Fruit fly (Drosophila melanogaster) whole organism, adult: ENCODE measurements around the gene Jhbp1.

ENCODE experiments used
- CG11617 ChIP-seq: fragments of 200-800 bp; sonication (Bioruptor generic); optimal IDR thresholded peaks from 2 replicates; lab custom pipeline; 2017; ENCODE audit warnings: mild to moderate bottlenecking, missing biosample characterization, missing genetic modification reagents, missing genetic modification characterization
- CG12768 ChIP-seq: fragments of 200-800 bp; sonication (Bioruptor generic); optimal IDR thresholded peaks from 2 replicates; lab custom pipeline; 2017; ENCODE audit warnings: missing biosample characterization, missing genetic modification characterization, mild to moderate bottlenecking, moderate library complexity, missing genetic modification reagents
- CG14711 ChIP-seq: fragments of 200-800 bp; sonication (Bioruptor generic); optimal IDR thresholded peaks from 2 replicates; lab custom pipeline; 2018; ENCODE audit warnings: missing biosample characterization, mild to moderate bottlenecking, missing genetic modification characterization, moderate library complexity
- CG1620 ChIP-seq: fragments of 200-800 bp; sonication (Bioruptor generic); optimal IDR thresholded peaks from 2 replicates; lab custom pipeline; 2016; ENCODE audit warnings: missing biosample characterization, missing genetic modification characterization
- CG33017 ChIP-seq: fragments of 200-800 bp; sonication (Bioruptor generic); optimal IDR thresholded peaks from 2 replicates; lab custom pipeline; 2018; ENCODE audit warnings: missing biosample characterization, mild to moderate bottlenecking, missing genetic modification characterization, moderate library complexity
- CG5204 ChIP-seq: fragments of 200-800 bp; sonication (Bioruptor generic); optimal IDR thresholded peaks from 2 replicates; lab custom pipeline; 2016; ENCODE audit warnings: missing biosample characterization, missing genetic modification characterization
- CG7045 ChIP-seq: fragments of 200-800 bp; sonication (Bioruptor generic); optimal IDR thresholded peaks from 2 replicates; lab custom pipeline; 2017; ENCODE audit warnings: missing biosample characterization, mild to moderate bottlenecking, missing genetic modification characterization
- CG7101 ChIP-seq: fragments of 200-800 bp; sonication (Bioruptor generic); optimal IDR thresholded peaks from 2 replicates; lab custom pipeline; 2018; ENCODE audit warnings: missing biosample characterization, mild to moderate bottlenecking, missing genetic modification characterization, moderate library complexity
- Clk ChIP-seq: fragments of 200-800 bp; sonication (Bioruptor generic); optimal IDR thresholded peaks from 2 replicates; lab custom pipeline; 2017; ENCODE audit warnings: missing biosample characterization, missing genetic modification characterization
- Crg-1 ChIP-seq: fragments of 200-800 bp; sonication (Bioruptor generic); optimal IDR thresholded peaks from 2 replicates; lab custom pipeline; 2016; ENCODE audit warnings: missing biosample characterization, missing genetic modification characterization
- Hr96 ChIP-seq: fragments of 200-800 bp; sonication (Bioruptor generic); optimal IDR thresholded peaks from 2 replicates; lab custom pipeline; 2016; ENCODE audit warnings: missing biosample characterization, missing genetic modification characterization
- Mnt ChIP-seq: fragments of 200-800 bp; sonication (Bioruptor generic); optimal IDR thresholded peaks from 2 replicates; lab custom pipeline; 2016; ENCODE audit warnings: missing biosample characterization, mild to moderate bottlenecking, missing genetic modification characterization
- bab1 ChIP-seq: fragments of 200-800 bp; sonication (Bioruptor generic); optimal IDR thresholded peaks from 3 replicates; lab custom pipeline; 2019; ENCODE audit warnings: missing biosample characterization, mild to moderate bottlenecking, missing genetic modification characterization, moderate library complexity
- cic ChIP-seq: fragments of 200-800 bp; sonication (Bioruptor generic); optimal IDR thresholded peaks from 2 replicates; lab custom pipeline; 2017; ENCODE audit warnings: missing biosample characterization, mild to moderate bottlenecking, missing genetic modification characterization, moderate library complexity
- cnc ChIP-seq, 2 experiments: fragments of >200 bp; optimal IDR thresholded peaks; 2 replicates each; lab custom pipeline; 2017
- kay ChIP-seq: fragments of 200-800 bp; sonication (Bioruptor generic); peaks from one replicate; lab custom pipeline; 2016; ENCODE audit warnings: missing biosample characterization, missing genetic modification characterization, borderline replicate concordance
- ovo ChIP-seq: fragments of 200-800 bp; sonication (Bioruptor generic); optimal IDR thresholded peaks from 2 replicates; lab custom pipeline; 2016; ENCODE audit warnings: missing biosample characterization, missing genetic modification characterization
- pad ChIP-seq: fragments of 200-800 bp; sonication (Bioruptor generic); optimal IDR thresholded peaks from 3 replicates; lab custom pipeline; 2017; ENCODE audit warnings: missing biosample characterization, missing genetic modification characterization, mild to moderate bottlenecking, moderate library complexity, missing genetic modification reagents
- tj ChIP-seq: fragments of 200-800 bp; sonication (Bioruptor generic); optimal IDR thresholded peaks from 3 replicates; lab custom pipeline; 2017; ENCODE audit warnings: missing biosample characterization, mild to moderate bottlenecking, missing genetic modification characterization, moderate library complexity
- toe ChIP-seq: fragments of 200-800 bp; sonication (Bioruptor generic); optimal IDR thresholded peaks from 2 replicates; lab custom pipeline; 2016; ENCODE audit warnings: missing biosample characterization, missing genetic modification characterization

Gene Jhbp1

dm6 chr3R:4979143-4979728 is 14.0 kb downstream of the Jhbp1 start:
- TF ChIP-seq CG33017 (tag; lab: Kevin White, UChicago) (no peak), pad (GFP tag; lab: Kevin White, UChicago) (no peak), Clk (no peak)

- TF ChIP-seq ovo (GFP tag; lab: Kevin White, UChicago): no peak
- TF ChIP-seq CG7045 (GFP tag; lab: Kevin White, UChicago): no peak
- TF ChIP-seq bab1: no peak
- no peak for TF ChIP-seq CG12768 (GFP tag; lab: Kevin White, UChicago)
- no peak for TF ChIP-seq Mnt (GFP tag; lab: Kevin White, UChicago)
- TF ChIP-seq CG5204 (GFP tag; lab: Kevin White, UChicago): no peak
- TF ChIP-seq pad (GFP tag; lab: Kevin White, UChicago): no peak
- TF ChIP-seq CG11617 (GFP tag; lab: Kevin White, UChicago): no peak
- TF ChIP-seq CG14711 (tag; lab: Kevin White, UChicago): no peak
- no peak for TF ChIP-seq CG1620 (GFP tag; lab: Kevin White, UChicago)
- TF ChIP-seq cic: no peak
- no peak for TF ChIP-seq tj (GFP tag; lab: Kevin White, UChicago)
- no peak for TF ChIP-seq CG7101
- TF ChIP-seq CG33017 (tag; lab: Kevin White, UChicago): no peak
- TF ChIP-seq cnc (optimal IDR thresholded peaks at IDR 0.05; lab: Kevin White, UChicago): no peak
- TF ChIP-seq kay (GFP tag; lab: Kevin White, UChicago): no peak
- no peak for TF ChIP-seq Clk
- no peak for TF ChIP-seq Crg-1 (GFP tag; lab: Kevin White, UChicago)
- TF ChIP-seq Hr96: no peak
- no peak for TF ChIP-seq toe (GFP tag; lab: Kevin White, UChicago)
Observed at dm6 chr3R:4980069-4980797, 15.0 kb downstream of the Jhbp1 start.

- TF ChIP-seq CG12768 (GFP tag; lab: Kevin White, UChicago): no peak
- TF ChIP-seq CG7045 (GFP tag; lab: Kevin White, UChicago): no peak
- peak; percentile 62 for TF ChIP-seq tj (GFP tag; lab: Kevin White, UChicago)
- TF ChIP-seq Crg-1 (GFP tag; lab: Kevin White, UChicago): no peak
- no peak for TF ChIP-seq cnc (optimal IDR thresholded peaks at IDR 0.05; lab: Kevin White, UChicago)
- no peak for TF ChIP-seq CG5204 (GFP tag; lab: Kevin White, UChicago)
- no peak for TF ChIP-seq CG11617 (GFP tag; lab: Kevin White, UChicago)
Observed at dm6 chr3R:4981076-4981593, 15.9 kb downstream of the Jhbp1 start.

dm6 chr3R:4984132-4984531 is 18.9 kb downstream of the Jhbp1 start, which contains the start of gene CG14662:
Gene CG14662 (minus strand): TSS chr3R:4984232.
- TF ChIP-seq kay (GFP tag; lab: Kevin White, UChicago): peak; percentile 49
- TF ChIP-seq cnc (optimal IDR thresholded peaks at IDR 0.05; lab: Kevin White, UChicago): no peak

dm6 chr3R:4984688-4985087 is 19.4 kb downstream of the Jhbp1 start:
- TF ChIP-seq CG5204 (GFP tag; lab: Kevin White, UChicago) (no peak), bab1 (no peak), cic (no peak), CG1620 (GFP tag; lab: Kevin White, UChicago) (no peak), CG12768 (GFP tag; lab: Kevin White, UChicago) (no peak), CG7045 (GFP tag; lab: Kevin White, UChicago) (no peak), ovo (GFP tag; lab: Kevin White, UChicago) (no peak), pad (GFP tag; lab: Kevin White, UChicago) (no peak), CG7101 (no peak), toe (GFP tag; lab: Kevin White, UChicago) (no peak), Crg-1 (GFP tag; lab: Kevin White, UChicago) (no peak), Hr96 (no peak), CG11617 (GFP tag; lab: Kevin White, UChicago) (no peak)

dm6 chr3R:4986666-4987065 is 21.4 kb downstream of the Jhbp1 start:
- TF ChIP-seq kay (GFP tag; lab: Kevin White, UChicago) (no peak), pad (GFP tag; lab: Kevin White, UChicago) (no peak), CG12768 (GFP tag; lab: Kevin White, UChicago) (no peak), Clk (no peak), cnc (optimal IDR thresholded peaks at IDR 0.05; lab: Kevin White, UChicago) (no peak), CG1620 (GFP tag; lab: Kevin White, UChicago) (no peak), CG11617 (GFP tag; lab: Kevin White, UChicago) (no peak), cic (no peak), CG7101 (no peak), Mnt (GFP tag; lab: Kevin White, UChicago) (no peak), CG7045 (GFP tag; lab: Kevin White, UChicago) (no peak), tj (GFP tag; lab: Kevin White, UChicago) (no peak), CG5204 (GFP tag; lab: Kevin White, UChicago) (no peak), toe (GFP tag; lab: Kevin White, UChicago) (no peak), CG33017 (tag; lab: Kevin White, UChicago) (no peak), bab1 (no peak), ovo (GFP tag; lab: Kevin White, UChicago) (no peak), Crg-1 (GFP tag; lab: Kevin White, UChicago) (no peak), Hr96 (no peak)
